Fruit fly (Drosophila melanogaster): ENCODE data around the gene HIP.

Gene HIP

DNA sequence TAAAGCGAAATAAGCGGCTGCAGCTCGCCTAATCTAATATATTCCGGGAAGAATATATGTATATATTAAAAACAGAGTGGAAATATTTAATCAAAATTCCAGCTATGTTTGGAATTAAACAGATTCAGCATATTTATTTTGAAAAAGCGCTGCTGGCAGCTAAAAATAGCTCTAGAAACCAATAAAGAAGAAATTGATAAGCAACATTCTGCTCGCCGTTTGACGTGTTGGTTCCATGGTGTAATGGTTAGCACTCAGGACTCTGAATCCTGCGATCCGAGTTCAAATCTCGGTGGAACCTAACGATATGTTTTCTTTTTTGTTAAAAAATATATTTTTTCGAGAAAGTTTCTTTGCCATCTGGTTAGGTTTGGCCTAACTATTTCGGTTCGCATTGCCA, 20.5 kb downstream of the HIP start:
- TF ChIP-seq amos (GFP tag; IDR thresholded peaks at IDR 0.05; ENCODE audit: partially characterized antibody) (peak; percentile 52; the same call in 1 of the 2 replicates), Antp (GFP tag; optimal IDR thresholded peaks at IDR 0.05) (no peak), sens (GFP tag) (peak; percentile 26), CG16813 (GFP tag; IDR thresholded peaks at IDR 0.05; ENCODE audit: partially characterized antibody) (peak; percentile 53; the same call in 1 of the 3 replicates), Bdp1 (GFP tag; optimal IDR thresholded peaks at IDR 0.05) (peak; percentile 87), CG12236 (GFP tag; optimal IDR thresholded peaks at IDR 0.05) (no peak), CG7556 (GFP tag; optimal IDR thresholded peaks at IDR 0.05) (no peak), sens-2 (GFP tag; IDR thresholded peaks at IDR 0.05) (no peak), p53 (GFP tag; optimal IDR thresholded peaks at IDR 0.05) (no peak), CG7786 (GFP tag; optimal IDR thresholded peaks at IDR 0.05) (no peak), CG7963 (GFP tag; IDR thresholded peaks at IDR 0.05; ENCODE audit: partially characterized antibody) (peak; percentile 28; the same call in 1 of the 3 replicates)

DNA sequence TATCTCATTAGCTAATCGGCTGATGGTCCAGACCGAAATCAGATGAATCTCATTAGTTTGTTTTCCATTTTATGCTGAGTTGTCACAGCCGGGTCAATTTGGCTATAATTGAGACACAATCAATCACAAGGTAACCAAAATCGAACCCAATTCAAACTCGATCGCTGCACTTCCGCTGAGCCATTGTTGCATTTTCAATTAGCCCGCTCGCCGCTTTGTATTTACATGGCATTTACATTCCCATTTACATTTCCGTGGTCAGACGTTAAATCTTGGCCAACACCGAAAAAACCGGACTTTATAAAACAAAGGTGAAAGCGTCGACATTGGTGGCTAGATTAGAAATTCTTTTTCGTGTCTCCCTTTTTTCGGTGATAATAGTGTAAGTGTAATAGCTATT, 26.1 kb downstream of the HIP start:
- TF ChIP-seq vvl (GFP tag; IDR thresholded peaks at IDR 0.05) (peak; percentile 72), CG2889 (GFP tag; IDR thresholded peaks at IDR 0.05) (no peak), Hr3 (GFP tag; optimal IDR thresholded peaks at IDR 0.05) (no peak), Eip74EF (GFP tag; optimal IDR thresholded peaks at IDR 0.05) (peak in 1 of 2 experiments; percentile 53)

DNA sequence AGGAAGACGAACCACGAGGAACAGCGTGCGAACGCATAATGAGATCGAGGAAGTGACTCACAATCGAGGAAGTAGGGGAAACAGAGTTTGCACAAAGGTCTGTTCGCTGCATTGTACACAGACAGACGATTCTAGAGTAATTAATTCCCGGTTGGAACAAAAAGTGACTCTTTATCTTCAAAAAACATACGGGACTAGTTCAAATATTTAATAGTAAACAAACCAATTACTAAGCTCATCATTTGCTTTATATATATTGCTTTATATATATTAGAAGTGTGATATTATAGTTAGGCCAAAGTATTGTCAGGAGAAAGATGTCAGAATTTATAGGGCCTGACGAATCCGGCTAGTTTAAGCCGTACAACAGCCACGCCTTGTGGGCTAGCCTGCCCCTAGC, 28.9 kb downstream of the HIP start, which contains the start of gene CG2901:
Gene CG2901 (plus strand): TSS at position 301 of the 400 bp plus-strand sequence.
- no peak for TF ChIP-seq BtbVII (GFP tag; optimal IDR thresholded peaks at IDR 0.05)
- TF ChIP-seq CG3065 (GFP tag; optimal IDR thresholded peaks at IDR 0.05) = no peak
- no peak for TF ChIP-seq Dfd (GFP tag; optimal IDR thresholded peaks at IDR 0.05)
- TF ChIP-seq slou (GFP tag; optimal IDR thresholded peaks at IDR 0.05) = no peak
- TF ChIP-seq MTF-1 (GFP tag; optimal IDR thresholded peaks at IDR 0.05; ENCODE audit: borderline replicate concordance) = no peak
- TF ChIP-seq CG8388 (GFP tag; optimal IDR thresholded peaks at IDR 0.05) = no peak
- TF ChIP-seq CG2678 (tag; optimal IDR thresholded peaks at IDR 0.05) = no peak
- TF ChIP-seq Bdp1 (GFP tag; optimal IDR thresholded peaks at IDR 0.05) = no peak
- TF ChIP-seq CrebB (tag; optimal IDR thresholded peaks at IDR 0.05) = no peak
- no peak for TF ChIP-seq H15 (GFP tag; IDR thresholded peaks at IDR 0.05)
- TF ChIP-seq odd (GFP tag; optimal IDR thresholded peaks at IDR 0.05) = no peak
- no peak for TF ChIP-seq psq (GFP tag; optimal IDR thresholded peaks at IDR 0.05)
- TF ChIP-seq wdn (GFP tag; IDR thresholded peaks at IDR 0.05) = no peak

DNA sequence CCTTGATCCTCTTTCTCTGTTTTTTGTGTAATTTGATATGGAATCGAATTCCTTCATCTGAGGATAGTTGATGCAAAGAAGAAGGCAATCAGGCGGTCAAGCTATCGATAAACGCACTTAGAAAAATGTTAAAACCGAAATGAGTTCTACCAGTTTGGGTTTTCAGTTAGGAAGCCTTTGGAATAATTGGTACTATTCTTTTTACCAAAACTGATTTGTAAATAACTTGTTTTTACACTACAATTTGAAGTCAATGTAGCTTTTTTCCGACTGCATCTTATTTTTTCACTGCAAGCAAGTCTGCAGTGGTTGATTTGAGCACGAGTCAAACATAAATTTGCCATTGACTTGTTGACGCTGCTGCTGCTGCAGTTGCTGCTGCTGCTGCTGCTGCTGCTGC, 32.8 kb downstream of the HIP start:
- TF ChIP-seq fd3F (GFP tag; optimal IDR thresholded peaks at IDR 0.05) (no peak), Drgx (GFP tag; IDR thresholded peaks at IDR 0.05) (peak; percentile 45; the same call in 1 of the 2 replicates)

DNA sequence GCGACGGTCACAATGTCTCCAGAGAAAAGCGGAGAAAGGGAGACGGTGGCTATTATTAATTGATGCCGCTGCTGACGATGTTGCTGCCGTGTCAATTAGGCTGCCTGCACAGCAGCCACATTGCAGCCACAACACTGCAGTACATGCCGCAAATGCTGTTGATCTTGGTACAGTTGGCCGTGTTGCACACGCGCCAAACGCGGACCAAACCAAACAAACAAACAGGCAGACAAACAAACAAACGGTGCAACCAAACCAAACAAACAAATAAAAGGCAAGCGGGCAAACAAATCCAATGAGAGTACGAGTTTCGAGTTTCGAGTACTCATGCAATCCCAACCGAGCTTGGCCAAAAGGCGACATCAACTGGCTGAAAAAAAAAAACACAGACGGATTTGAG, 33.3 kb downstream of the HIP start:
- no peak for TF ChIP-seq CG3065 (GFP tag; optimal IDR thresholded peaks at IDR 0.05)
- TF ChIP-seq CG11695 (GFP tag; IDR thresholded peaks at IDR 0.05) = no peak
- no peak for TF ChIP-seq CG32532 (GFP tag; IDR thresholded peaks at IDR 0.05)
- TF ChIP-seq dimm (GFP tag; IDR thresholded peaks at IDR 0.05) = no peak
- no peak for TF ChIP-seq Dip3 (GFP tag; optimal IDR thresholded peaks at IDR 0.05)
- no peak for TF ChIP-seq Side (GFP tag; optimal IDR thresholded peaks at IDR 0.05)
- TF ChIP-seq wek (GFP tag; optimal IDR thresholded peaks at IDR 0.05) = peak; percentile 36
- TF ChIP-seq CG4424 (GFP tag; optimal IDR thresholded peaks at IDR 0.05) = no peak
- no peak for TF ChIP-seq CG8089 (GFP tag; optimal IDR thresholded peaks at IDR 0.05)
- TF ChIP-seq Med (GFP tag) = no peak
- TF ChIP-seq pho (GFP tag; optimal IDR thresholded peaks at IDR 0.05) = no peak
- TF ChIP-seq CG14050 (GFP tag; IDR thresholded peaks at IDR 0.05) = no peak
- no peak for TF ChIP-seq Hr39 (optimal IDR thresholded peaks at IDR 0.05)
- TF ChIP-seq Poxn (GFP tag; IDR thresholded peaks at IDR 0.05) = no peak
- no peak for TF ChIP-seq Myb (GFP tag; optimal IDR thresholded peaks at IDR 0.05)
- no peak for TF ChIP-seq CG8388 (GFP tag; optimal IDR thresholded peaks at IDR 0.05)
- TF ChIP-seq sens (GFP tag) = peak; percentile 63
- TF ChIP-seq CG9797 (GFP tag; optimal IDR thresholded peaks at IDR 0.05) = no peak
- no peak for TF ChIP-seq ttk (GFP tag; IDR thresholded peaks at IDR 0.05)
- no peak for TF ChIP-seq ham (GFP tag; IDR thresholded peaks at IDR 0.05)
- 0 out of 2 replicates have a peak, but pooled peaks have one; percentile 34 for TF ChIP-seq Xrp1 (GFP tag; IDR thresholded peaks at IDR 0.05)
